Fruit fly (Drosophila melanogaster) whole organism, embryonic: ENCODE data around the gene CG34253.
A peak's percentile ranks its signal among the peaks of the same experiment; 100 is the strongest.

Source experiments
- Aef1 ChIP-seq: fragments of 200-800 bp; sonication (Bioruptor generic); IDR thresholded peaks from 3 replicates; pipeline ENCODE4 v1.3.6; 2022; ENCODE audit warnings: missing biosample characterization, missing genetic modification characterization
- CG10267 ChIP-seq: fragments of 200-800 bp; sonication (Bioruptor generic); optimal IDR thresholded peaks from 2 replicates; lab custom pipeline; 2018; ENCODE audit warnings: missing biosample characterization, mild to moderate bottlenecking, missing genetic modification characterization, moderate library complexity
- CG10366 ChIP-seq: fragments of 200-800 bp; sonication (Bioruptor generic); IDR thresholded peaks from 2 replicates; pipeline ENCODE4 v1.3.6; 2022; ENCODE audit warnings: missing biosample characterization, missing genetic modification characterization
- CG13287 ChIP-seq: fragments of 200-800 bp; sonication (Bioruptor generic); IDR thresholded peaks from 2 replicates; pipeline ENCODE4 v1.3.6; 2022; ENCODE audit warnings: missing biosample characterization, missing genetic modification characterization; ENCODE audit not compliant: partially characterized antibody
- CG15269 ChIP-seq: fragments of 200-800 bp; sonication (Bioruptor generic); optimal IDR thresholded peaks from 2 replicates; lab custom pipeline; 2018; ENCODE audit warnings: missing biosample characterization, mild to moderate bottlenecking, missing genetic modification characterization, moderate library complexity
- CG16779 ChIP-seq: fragments of 200-800 bp; sonication (Bioruptor generic); IDR thresholded peaks from 2 replicates; pipeline ENCODE4 v1.3.6; 2022; ENCODE audit warnings: missing biosample characterization, missing genetic modification characterization
- CG17359 ChIP-seq: fragments of 200-800 bp; sonication (Bioruptor generic); optimal IDR thresholded peaks from 3 replicates; lab custom pipeline; 2018; ENCODE audit warnings: missing biosample characterization, mild to moderate bottlenecking, missing genetic modification characterization, moderate library complexity
- CG17361 ChIP-seq: fragments of 200-800 bp; sonication (Bioruptor generic); IDR thresholded peaks from 3 replicates; pipeline ENCODE4 v1.3.6; 2022; ENCODE audit warnings: missing biosample characterization, missing genetic modification characterization
- CG18476 ChIP-seq: fragments of 200-800 bp; sonication (Bioruptor generic); optimal IDR thresholded peaks from 2 replicates; lab custom pipeline; 2016; ENCODE audit warnings: missing biosample characterization, mild to moderate bottlenecking, missing genetic modification characterization
- CG32772 ChIP-seq: fragments of 200-800 bp; sonication (Bioruptor generic); IDR thresholded peaks from 2 replicates; pipeline ENCODE4 v1.3.6; 2022; ENCODE audit warnings: missing biosample characterization, missing genetic modification characterization
- CG5953 ChIP-seq: fragments of 200-800 bp; sonication (Bioruptor generic); IDR thresholded peaks from 2 replicates; pipeline ENCODE4 v1.3.6; 2022; ENCODE audit warnings: missing biosample characterization, missing genetic modification characterization
- CG7271 ChIP-seq: fragments of 200-800 bp; sonication (Bioruptor generic); optimal IDR thresholded peaks from 2 replicates; lab custom pipeline; 2018; ENCODE audit warnings: missing biosample characterization, mild to moderate bottlenecking, missing genetic modification characterization, moderate library complexity
- CG7839 ChIP-seq: fragments of 200-800 bp; sonication (Bioruptor generic); optimal IDR thresholded peaks from 3 replicates; lab custom pipeline; 2018; ENCODE audit warnings: missing biosample characterization, mild to moderate bottlenecking, missing genetic modification characterization, moderate library complexity
- CG9727 ChIP-seq: fragments of 200-800 bp; sonication (Bioruptor generic); optimal IDR thresholded peaks from 3 replicates; lab custom pipeline; 2017; ENCODE audit warnings: missing biosample characterization, mild to moderate bottlenecking, missing genetic modification characterization
- CG9817 ChIP-seq: fragments of 200-800 bp; sonication (Bioruptor generic); optimal IDR thresholded peaks from 2 replicates; lab custom pipeline; 2018; ENCODE audit warnings: missing biosample characterization, mild to moderate bottlenecking, missing genetic modification characterization, moderate library complexity
- Dip3 ChIP-seq: fragments of 200-800 bp; sonication (Bioruptor generic); optimal IDR thresholded peaks from 3 replicates; lab custom pipeline; 2016; ENCODE audit warnings: missing biosample characterization, missing genetic modification characterization
- E2f1 ChIP-seq: fragments of 200-800 bp; sonication (Bioruptor generic); IDR thresholded peaks from 2 replicates; pipeline ENCODE4 v1.3.6; 2022; ENCODE audit warnings: missing biosample characterization, missing genetic modification characterization
- E2f2 ChIP-seq: fragments of 200-800 bp; sonication (Bioruptor generic); IDR thresholded peaks from 2 replicates; pipeline ENCODE4 v1.3.6; 2022; ENCODE audit warnings: missing biosample characterization, missing genetic modification characterization
- Eip74EF ChIP-seq, 2 experiments: fragments of 200-800 bp in 1 of 2; fragments of >200 bp in 1 of 2; sonication (Bioruptor generic) in 1 of 2; optimal IDR thresholded peaks; 2 replicates each; lab custom pipeline; 2017 to 2019; ENCODE audit warnings: missing biosample characterization in 2 of 2, missing genetic modification characterization in 2 of 2, mild to moderate bottlenecking in 1 of 2, moderate library complexity in 1 of 2
- Elba2 ChIP-seq: fragments of 200-800 bp; sonication (Bioruptor generic); optimal IDR thresholded peaks from 3 replicates; lab custom pipeline; 2016; ENCODE audit warnings: missing biosample characterization, missing genetic modification characterization
- Hey ChIP-seq: fragments of 200-800 bp; sonication (Bioruptor generic); optimal IDR thresholded peaks from 3 replicates; lab custom pipeline; 2018; ENCODE audit warnings: missing biosample characterization, mild to moderate bottlenecking, missing genetic modification characterization
- Hr51 ChIP-seq, 2 experiments: fragments of 200-800 bp; sonication (Bioruptor generic); optimal IDR thresholded peaks; 2 replicates in 1 of 2; 3 replicates in 1 of 2; lab custom pipeline; 2016 to 2018; ENCODE audit warnings: missing biosample characterization in 2 of 2, missing genetic modification characterization in 2 of 2, mild to moderate bottlenecking in 1 of 2, moderate library complexity in 1 of 2
- Hr78 ChIP-seq, 2 experiments: fragments of 200-800 bp in 1 of 2; fragments of >200 bp in 1 of 2; sonication (Bioruptor generic) in 1 of 2; optimal IDR thresholded peaks; 2 replicates each; lab custom pipeline; 2017 to 2019; ENCODE audit warnings: missing biosample characterization in 2 of 2, missing genetic modification characterization in 2 of 2, mild to moderate bottlenecking in 1 of 2, moderate library complexity in 1 of 2
- MBD-R2 ChIP-seq: fragments of 200-800 bp; sonication (Bioruptor generic); IDR thresholded peaks from 2 replicates; pipeline ENCODE4 v1.3.6; 2022; ENCODE audit warnings: missing biosample characterization, missing genetic modification characterization
- Nf-YB ChIP-seq: fragments of 200-800 bp; sonication (Bioruptor generic); optimal IDR thresholded peaks from 3 replicates; lab custom pipeline; 2019; ENCODE audit warnings: missing biosample characterization, mild to moderate bottlenecking, missing genetic modification characterization, moderate library complexity
- Opbp ChIP-seq: fragments of 200-800 bp; sonication (Bioruptor generic); IDR thresholded peaks from 3 replicates; pipeline ENCODE4 v1.3.6; 2022; ENCODE audit warnings: missing biosample characterization, missing genetic modification characterization; ENCODE audit not compliant: partially characterized antibody
- Xrp1 ChIP-seq: fragments of 200-800 bp; sonication (Bioruptor generic); IDR thresholded peaks from 2 replicates; pipeline ENCODE4 v1.3.6; 2022; ENCODE audit warnings: missing biosample characterization, missing genetic modification characterization
- al ChIP-seq: fragments of 200-800 bp; sonication (Bioruptor generic); IDR thresholded peaks from 2 replicates; pipeline ENCODE4 v1.3.6; 2022; ENCODE audit warnings: missing biosample characterization, missing genetic modification characterization
- dmrt11E ChIP-seq: fragments of 200-800 bp; sonication (Bioruptor generic); optimal IDR thresholded peaks from 3 replicates; lab custom pipeline; 2018; ENCODE audit warnings: missing biosample characterization, mild to moderate bottlenecking, missing genetic modification characterization, moderate library complexity
- dmrt99B ChIP-seq: fragments of 200-800 bp; sonication (Bioruptor generic); optimal IDR thresholded peaks from 2 replicates; lab custom pipeline; 2018; ENCODE audit warnings: missing biosample characterization, mild to moderate bottlenecking, missing genetic modification characterization, moderate library complexity
- fd102C ChIP-seq: fragments of 200-800 bp; sonication (Bioruptor generic); optimal IDR thresholded peaks from 2 replicates; lab custom pipeline; 2018; ENCODE audit warnings: missing biosample characterization, mild to moderate bottlenecking, missing genetic modification characterization, moderate library complexity
- fu2 ChIP-seq: fragments of 200-800 bp; sonication (Bioruptor generic); optimal IDR thresholded peaks from 2 replicates; lab custom pipeline; 2016; ENCODE audit warnings: missing biosample characterization, missing genetic modification characterization
- gfzf ChIP-seq: fragments of 200-800 bp; sonication (Bioruptor generic); optimal IDR thresholded peaks from 2 replicates; lab custom pipeline; 2016; ENCODE audit warnings: missing biosample characterization, mild to moderate bottlenecking, missing genetic modification characterization, moderate library complexity
- her ChIP-seq: fragments of 200-800 bp; sonication (Bioruptor generic); optimal IDR thresholded peaks from 2 replicates; lab custom pipeline; 2016; ENCODE audit warnings: missing biosample characterization, missing genetic modification characterization
- kni ChIP-seq: fragments of 200-800 bp; sonication (Bioruptor generic); optimal IDR thresholded peaks from 3 replicates; lab custom pipeline; 2017; ENCODE audit warnings: mild to moderate bottlenecking, missing biosample characterization, missing genetic modification reagents, missing genetic modification characterization
- lilli ChIP-seq: fragments of 200-800 bp; sonication (Bioruptor generic); optimal IDR thresholded peaks from 3 replicates; lab custom pipeline; 2016; ENCODE audit warnings: missing biosample characterization, missing genetic modification characterization
- lmd ChIP-seq: fragments of 200-800 bp; sonication (Bioruptor generic); IDR thresholded peaks from 2 replicates; pipeline ENCODE4 v1.3.6; 2022; ENCODE audit warnings: missing biosample characterization, missing genetic modification characterization
- mam ChIP-seq: fragments of 200-800 bp; sonication (Bioruptor generic); optimal IDR thresholded peaks from 3 replicates; lab custom pipeline; 2016; ENCODE audit warnings: missing biosample characterization, missing genetic modification characterization
- p53 ChIP-seq: fragments of 200-800 bp; sonication (Bioruptor generic); optimal IDR thresholded peaks from 2 replicates; lab custom pipeline; 2016; ENCODE audit warnings: missing biosample characterization, missing genetic modification characterization
- scrt ChIP-seq: fragments of 200-800 bp; sonication (Bioruptor generic); optimal IDR thresholded peaks from 2 replicates; lab custom pipeline; 2018; ENCODE audit warnings: missing biosample characterization, mild to moderate bottlenecking, missing genetic modification characterization, moderate library complexity
- sens ChIP-seq: fragments of 200-800 bp; sonication (Bioruptor generic); peaks from one replicate; lab custom pipeline; 2016; ENCODE audit warnings: missing biosample characterization, missing genetic modification characterization
- stc ChIP-seq: fragments of 200-800 bp; sonication (Bioruptor generic); IDR thresholded peaks from 2 replicates; pipeline ENCODE4 v1.3.6; 2022; ENCODE audit warnings: missing biosample characterization, missing genetic modification characterization
- sug ChIP-seq: fragments of 200-800 bp; optimal IDR thresholded peaks from 2 replicates; lab custom pipeline; 2019; ENCODE audit warnings: missing biosample characterization, mild to moderate bottlenecking, missing genetic modification characterization, moderate library complexity
- tup ChIP-seq: fragments of 200-800 bp; sonication (Bioruptor generic); optimal IDR thresholded peaks from 2 replicates; lab custom pipeline; 2016; ENCODE audit warnings: missing biosample characterization, mild to moderate bottlenecking, missing genetic modification characterization, moderate library complexity
- usp ChIP-seq: fragments of >200 bp; optimal IDR thresholded peaks from 2 replicates; lab custom pipeline; 2017; ENCODE audit warnings: missing biosample characterization, missing genetic modification characterization
- vnd ChIP-seq: fragments of 200-800 bp; sonication (Bioruptor generic); IDR thresholded peaks from 3 replicates; pipeline ENCODE4 v1.3.6; 2022; ENCODE audit warnings: missing biosample characterization, missing genetic modification characterization; ENCODE audit not compliant: partially characterized antibody
- zfh1 ChIP-seq: fragments of 200-800 bp; sonication (Bioruptor generic); IDR thresholded peaks from 3 replicates; pipeline ENCODE4 v1.3.6; 2022; ENCODE audit warnings: missing biosample characterization, missing genetic modification characterization

The CG34253 gene

DNA sequence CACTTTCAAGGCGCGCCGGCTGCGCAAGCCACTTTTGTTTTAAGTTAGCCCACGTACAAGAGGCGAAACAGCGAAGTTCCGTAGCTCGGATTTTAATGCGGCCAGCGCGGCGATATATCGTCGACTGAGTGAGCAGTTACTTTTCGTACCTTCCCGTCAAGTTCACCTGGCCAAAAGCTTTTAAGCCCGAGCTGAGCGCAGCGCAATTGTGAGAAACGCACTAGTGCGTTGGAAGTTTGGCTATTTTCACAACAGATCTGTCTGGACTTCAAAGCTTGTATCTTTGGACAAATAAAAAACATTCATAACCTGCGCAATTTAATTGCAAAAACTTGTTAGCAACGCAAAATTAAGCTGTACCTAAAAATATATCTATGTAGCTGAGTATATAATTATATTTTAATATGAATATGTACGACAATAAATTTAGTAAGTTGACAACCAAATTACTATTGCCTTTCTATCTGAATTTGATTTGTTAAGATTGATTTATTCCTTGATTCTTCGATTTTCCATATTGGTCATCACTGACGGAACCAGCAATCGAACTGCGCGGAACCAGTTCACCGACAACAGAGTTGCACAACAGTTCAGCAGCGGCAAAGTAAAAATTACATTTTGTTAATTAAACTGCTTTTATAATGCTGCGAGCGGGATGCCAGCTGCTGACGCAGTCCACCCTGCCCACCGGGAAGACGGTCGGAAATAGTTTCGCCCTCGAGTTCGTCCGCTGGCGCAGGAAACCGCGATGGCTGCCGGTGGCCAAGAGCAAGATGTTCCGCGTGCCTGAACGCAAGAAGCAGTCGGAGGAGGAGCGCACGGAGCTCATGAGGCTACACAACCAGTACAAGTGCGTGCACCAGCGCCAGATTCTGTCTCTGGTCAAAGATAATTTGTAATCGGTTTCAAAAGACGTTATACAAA is 19.2 kb upstream of the CG34253 start, which contains the start of the genes CG13698 and mRpS26 (continued):
- TF ChIP-seq al (GFP tag; lab: Robert Waterston, UW) (peak; percentile 50), CG15269 (peak; percentile 72), lmd (GFP tag; lab: Robert Waterston, UW) (peak; percentile 40; the same call in 1 of the 2 replicates), kni (peak; percentile 29), fu2 (GFP tag; lab: Kevin White, UChicago) (no peak), Opbp (GFP tag; lab: Robert Waterston, UW) (peak; percentile 66; the same call in 1 of the 3 replicates), usp (GFP tag; lab: Kevin White, UChicago) (no peak), CG10366 (GFP tag; lab: Robert Waterston, UW) (peak; percentile 49; the same call in 1 of the 2 replicates), CG7839 (tag; lab: Kevin White, UChicago) (peak; percentile 72), E2f1 (GFP tag; lab: Robert Waterston, UW) (0 out of 2 replicates have a peak, but pooled peaks have one; percentile 9), CG13287 (GFP tag; lab: Robert Waterston, UW) (peak; percentile 0; the same call in 1 of the 2 replicates), sens (GFP tag; lab: Kevin White, UChicago) (peak; percentile 91), Xrp1 (GFP tag; lab: Robert Waterston, UW) (peak; percentile 60), CG17359 (tag; lab: Kevin White, UChicago) (peak; percentile 61), Hr51 (GFP tag; optimal IDR thresholded peaks at IDR 0.05; lab: Kevin White, UChicago) (peak; percentile 29 to 73), Elba2 (GFP tag; lab: Kevin White, UChicago) (no peak), E2f2 (peak; percentile 56; the same call in 1 of the 2 replicates), fd102C (GFP tag; lab: Kevin White, UChicago) (no peak), CG9727 (GFP tag; lab: Kevin White, UChicago) (peak; percentile 68), zfh1 (no peak; the same call in 2 of the 3 replicates), CG18476 (GFP tag; lab: Kevin White, UChicago) (peak; percentile 14), stc (GFP tag; lab: Robert Waterston, UW) (no peak), Hey (tag; lab: Kevin White, UChicago) (no peak), mam (peak; percentile 62), gfzf (GFP tag; lab: Kevin White, UChicago) (peak; percentile 78), tup (GFP tag; lab: Kevin White, UChicago) (no peak), dmrt11E (tag; lab: Kevin White, UChicago) (peak; percentile 61), dmrt99B (peak; percentile 74), CG7271 (no peak), CG17361 (GFP tag; lab: Robert Waterston, UW) (peak; percentile 84), Dip3 (peak; percentile 55), her (GFP tag; lab: Kevin White, UChicago) (peak; percentile 99), CG9817 (tag; lab: Kevin White, UChicago) (peak; percentile 77), CG5953 (peak; percentile 26; the same call in 1 of the 2 replicates), vnd (GFP tag; lab: Robert Waterston, UW) (no peak), Aef1 (GFP tag; lab: Robert Waterston, UW) (peak; percentile 61; the same call in 2 of the 3 replicates), lilli (GFP tag; lab: Kevin White, UChicago) (peak; percentile 71), Nf-YB (GFP tag; lab: Kevin White, UChicago) (peak; percentile 49), CG32772 (GFP tag; lab: Robert Waterston, UW) (peak; percentile 42; the same call in 1 of the 2 replicates), p53 (no peak), MBD-R2 (peak; percentile 66), Eip74EF (GFP tag; optimal IDR thresholded peaks at IDR 0.05; lab: Kevin White, UChicago) (no peak), CG16779 (GFP tag; lab: Robert Waterston, UW) (0 out of 2 replicates have a peak, but pooled peaks have one; percentile 41), Hr78 (GFP tag; optimal IDR thresholded peaks at IDR 0.05; lab: Kevin White, UChicago) (peak in 1 of 2 experiments; percentile 40), sug (tag; lab: Kevin White, UChicago) (peak; percentile 83), scrt (GFP tag; lab: Kevin White, UChicago) (peak; percentile 60), CG10267 (tag; lab: Kevin White, UChicago) (peak; percentile 65)
